Fruit fly (Drosophila melanogaster) whole organism, adult: ENCODE data around the gene MetRS-m.
A peak's percentile ranks its signal among the peaks of the same experiment; 100 is the strongest.

ENCODE experiments used
- CG11617 ChIP-seq: fragments of 200-800 bp; sonication (Bioruptor generic); optimal IDR thresholded peaks from 2 replicates; lab custom pipeline; 2017; ENCODE audit warnings: mild to moderate bottlenecking, missing biosample characterization, missing genetic modification reagents, missing genetic modification characterization
- CG12768 ChIP-seq: fragments of 200-800 bp; sonication (Bioruptor generic); optimal IDR thresholded peaks from 2 replicates; lab custom pipeline; 2017; ENCODE audit warnings: missing biosample characterization, missing genetic modification characterization, mild to moderate bottlenecking, moderate library complexity, missing genetic modification reagents
- CG14711 ChIP-seq: fragments of 200-800 bp; sonication (Bioruptor generic); optimal IDR thresholded peaks from 2 replicates; lab custom pipeline; 2018; ENCODE audit warnings: missing biosample characterization, mild to moderate bottlenecking, missing genetic modification characterization, moderate library complexity
- CG1620 ChIP-seq: fragments of 200-800 bp; sonication (Bioruptor generic); optimal IDR thresholded peaks from 2 replicates; lab custom pipeline; 2016; ENCODE audit warnings: missing biosample characterization, missing genetic modification characterization
- CG33017 ChIP-seq: fragments of 200-800 bp; sonication (Bioruptor generic); optimal IDR thresholded peaks from 2 replicates; lab custom pipeline; 2018; ENCODE audit warnings: missing biosample characterization, mild to moderate bottlenecking, missing genetic modification characterization, moderate library complexity
- CG5204 ChIP-seq: fragments of 200-800 bp; sonication (Bioruptor generic); optimal IDR thresholded peaks from 2 replicates; lab custom pipeline; 2016; ENCODE audit warnings: missing biosample characterization, missing genetic modification characterization
- CG7045 ChIP-seq: fragments of 200-800 bp; sonication (Bioruptor generic); optimal IDR thresholded peaks from 2 replicates; lab custom pipeline; 2017; ENCODE audit warnings: missing biosample characterization, mild to moderate bottlenecking, missing genetic modification characterization
- CG7101 ChIP-seq: fragments of 200-800 bp; sonication (Bioruptor generic); optimal IDR thresholded peaks from 2 replicates; lab custom pipeline; 2018; ENCODE audit warnings: missing biosample characterization, mild to moderate bottlenecking, missing genetic modification characterization, moderate library complexity
- Clk ChIP-seq: fragments of 200-800 bp; sonication (Bioruptor generic); optimal IDR thresholded peaks from 2 replicates; lab custom pipeline; 2017; ENCODE audit warnings: missing biosample characterization, missing genetic modification characterization
- Crg-1 ChIP-seq: fragments of 200-800 bp; sonication (Bioruptor generic); optimal IDR thresholded peaks from 2 replicates; lab custom pipeline; 2016; ENCODE audit warnings: missing biosample characterization, missing genetic modification characterization
- Hr96 ChIP-seq: fragments of 200-800 bp; sonication (Bioruptor generic); optimal IDR thresholded peaks from 2 replicates; lab custom pipeline; 2016; ENCODE audit warnings: missing biosample characterization, missing genetic modification characterization
- Mnt ChIP-seq: fragments of 200-800 bp; sonication (Bioruptor generic); optimal IDR thresholded peaks from 2 replicates; lab custom pipeline; 2016; ENCODE audit warnings: missing biosample characterization, mild to moderate bottlenecking, missing genetic modification characterization
- bab1 ChIP-seq: fragments of 200-800 bp; sonication (Bioruptor generic); optimal IDR thresholded peaks from 3 replicates; lab custom pipeline; 2019; ENCODE audit warnings: missing biosample characterization, mild to moderate bottlenecking, missing genetic modification characterization, moderate library complexity
- cic ChIP-seq: fragments of 200-800 bp; sonication (Bioruptor generic); optimal IDR thresholded peaks from 2 replicates; lab custom pipeline; 2017; ENCODE audit warnings: missing biosample characterization, mild to moderate bottlenecking, missing genetic modification characterization, moderate library complexity
- cnc ChIP-seq, 2 experiments: fragments of >200 bp; optimal IDR thresholded peaks; 2 replicates each; lab custom pipeline; 2017
- kay ChIP-seq: fragments of 200-800 bp; sonication (Bioruptor generic); peaks from one replicate; lab custom pipeline; 2016; ENCODE audit warnings: missing biosample characterization, missing genetic modification characterization, borderline replicate concordance
- ovo ChIP-seq: fragments of 200-800 bp; sonication (Bioruptor generic); optimal IDR thresholded peaks from 2 replicates; lab custom pipeline; 2016; ENCODE audit warnings: missing biosample characterization, missing genetic modification characterization
- pad ChIP-seq: fragments of 200-800 bp; sonication (Bioruptor generic); optimal IDR thresholded peaks from 3 replicates; lab custom pipeline; 2017; ENCODE audit warnings: missing biosample characterization, missing genetic modification characterization, mild to moderate bottlenecking, moderate library complexity, missing genetic modification reagents
- tj ChIP-seq: fragments of 200-800 bp; sonication (Bioruptor generic); optimal IDR thresholded peaks from 3 replicates; lab custom pipeline; 2017; ENCODE audit warnings: missing biosample characterization, mild to moderate bottlenecking, missing genetic modification characterization, moderate library complexity
- toe ChIP-seq: fragments of 200-800 bp; sonication (Bioruptor generic); optimal IDR thresholded peaks from 2 replicates; lab custom pipeline; 2016; ENCODE audit warnings: missing biosample characterization, missing genetic modification characterization

MetRS-m gene

dm6 chr3R:14259821-14260220, at the start of gene MetRS-m:
MetRS-m (minus strand) TSS chr3R:14259991.
- no peak for TF ChIP-seq CG7101 (tag; lab: Kevin White, UChicago)
- TF ChIP-seq kay (GFP tag; lab: Kevin White, UChicago): peak; percentile 27
- no peak for TF ChIP-seq CG7045
- no peak for TF ChIP-seq CG5204 (GFP tag; lab: Kevin White, UChicago)
- TF ChIP-seq cnc (optimal IDR thresholded peaks at IDR 0.05; lab: Kevin White, UChicago): no peak

- TF ChIP-seq CG7045: peak; percentile 2
- TF ChIP-seq CG11617: peak; percentile 9
- peak; percentile 33 for TF ChIP-seq CG7101 (tag; lab: Kevin White, UChicago)
- TF ChIP-seq ovo: no peak
- peak; percentile 43 for TF ChIP-seq CG1620 (GFP tag; lab: Kevin White, UChicago)
- peak; percentile 22 for TF ChIP-seq CG14711 (tag; lab: Kevin White, UChicago)
- TF ChIP-seq cnc (optimal IDR thresholded peaks at IDR 0.05; lab: Kevin White, UChicago): no peak
- TF ChIP-seq CG5204 (GFP tag; lab: Kevin White, UChicago): no peak
- TF ChIP-seq Crg-1 (GFP tag; lab: Kevin White, UChicago): no peak
- peak; percentile 51 for TF ChIP-seq CG12768 (GFP tag; lab: Kevin White, UChicago)
Measured at dm6 chr3R:14308801-14309217, 49.0 kb upstream of the MetRS-m start, which contains the start of gene Polr2I. Polr2I (plus strand) TSS chr3R:14309089.

- peak; percentile 46 for TF ChIP-seq pad (GFP tag; lab: Kevin White, UChicago)
- no peak for TF ChIP-seq CG7101 (tag; lab: Kevin White, UChicago)
- no peak for TF ChIP-seq CG12768 (GFP tag; lab: Kevin White, UChicago)
- no peak for TF ChIP-seq CG5204 (GFP tag; lab: Kevin White, UChicago)
- TF ChIP-seq cnc (optimal IDR thresholded peaks at IDR 0.05; lab: Kevin White, UChicago): peak; percentile 11 to 53
- TF ChIP-seq toe (GFP tag; lab: Kevin White, UChicago): no peak
- TF ChIP-seq Clk (GFP tag; lab: Kevin White, UChicago): no peak
- TF ChIP-seq Hr96 (GFP tag; lab: Kevin White, UChicago): no peak
- no peak for TF ChIP-seq ovo
- TF ChIP-seq bab1 (GFP tag; lab: Kevin White, UChicago): no peak
- no peak for TF ChIP-seq CG11617
- TF ChIP-seq kay (GFP tag; lab: Kevin White, UChicago): no peak
Measured at dm6 chr3R:14307972-14308673, 48.3 kb upstream of the MetRS-m start.

dm6 chr3R:14302128-14302527, 42.3 kb upstream of the MetRS-m start, which contains the start of gene IFT54:
IFT54 (plus strand) TSS chr3R:14302428.
- TF ChIP-seq Clk (GFP tag; lab: Kevin White, UChicago): no peak
- TF ChIP-seq bab1 (GFP tag; lab: Kevin White, UChicago): no peak

dm6 chr3R:14299891-14300290, 40.1 kb upstream of the MetRS-m start:
- TF ChIP-seq Clk (GFP tag; lab: Kevin White, UChicago) (no peak), toe (GFP tag; lab: Kevin White, UChicago) (no peak), CG7045 (peak; percentile 28), CG11617 (no peak), Hr96 (GFP tag; lab: Kevin White, UChicago) (no peak), Crg-1 (GFP tag; lab: Kevin White, UChicago) (no peak), bab1 (GFP tag; lab: Kevin White, UChicago) (no peak), Mnt (GFP tag; lab: Kevin White, UChicago) (no peak), CG7101 (tag; lab: Kevin White, UChicago) (no peak), CG12768 (GFP tag; lab: Kevin White, UChicago) (peak; percentile 45), cnc (optimal IDR thresholded peaks at IDR 0.05; lab: Kevin White, UChicago) (no peak), CG14711 (tag; lab: Kevin White, UChicago) (peak; percentile 7), CG33017 (no peak), tj (GFP tag; lab: Kevin White, UChicago) (no peak), pad (GFP tag; lab: Kevin White, UChicago) (peak; percentile 21), cic (GFP tag; lab: Kevin White, UChicago) (peak; percentile 56)

dm6 chr3R:14298078-14298896, 38.5 kb upstream of the MetRS-m start:
- no peak for TF ChIP-seq CG11617
- no peak for TF ChIP-seq CG33017
- TF ChIP-seq bab1 (GFP tag; lab: Kevin White, UChicago): peak; percentile 56
- no peak for TF ChIP-seq CG5204 (GFP tag; lab: Kevin White, UChicago)
- TF ChIP-seq ovo: peak; percentile 77
- no peak for TF ChIP-seq CG1620 (GFP tag; lab: Kevin White, UChicago)
- TF ChIP-seq Crg-1 (GFP tag; lab: Kevin White, UChicago): no peak
- TF ChIP-seq CG14711 (tag; lab: Kevin White, UChicago): no peak
- TF ChIP-seq pad (GFP tag; lab: Kevin White, UChicago): peak; percentile 68
- TF ChIP-seq CG7101 (tag; lab: Kevin White, UChicago): no peak
- peak; percentile 94 for TF ChIP-seq cic (GFP tag; lab: Kevin White, UChicago)
- peak; percentile 39 for TF ChIP-seq CG12768 (GFP tag; lab: Kevin White, UChicago)
- TF ChIP-seq kay (GFP tag; lab: Kevin White, UChicago): no peak
- no peak for TF ChIP-seq Clk (GFP tag; lab: Kevin White, UChicago)
- TF ChIP-seq toe (GFP tag; lab: Kevin White, UChicago): no peak
- TF ChIP-seq Hr96 (GFP tag; lab: Kevin White, UChicago): no peak
- no peak for TF ChIP-seq CG7045
- peak; percentile 17 for TF ChIP-seq Mnt (GFP tag; lab: Kevin White, UChicago)
- peak; percentile 36 for TF ChIP-seq tj (GFP tag; lab: Kevin White, UChicago)
- no peak for TF ChIP-seq cnc (optimal IDR thresholded peaks at IDR 0.05; lab: Kevin White, UChicago)
